Worm (Caenorhabditis elegans) whole organism, late embryonic: ENCODE measurements around the gene Y49F6C.8.

ENCODE experiments used
- C08G9.2 ChIP-seq: sonication (generic microtip); optimal IDR thresholded peaks from 2 replicates; lab custom pipeline; 2016; ENCODE audit warnings: mild to moderate bottlenecking, missing genetic modification characterization, moderate library complexity, missing compliant biosample characterization
- F13H6.1 ChIP-seq: sonication (generic microtip); optimal IDR thresholded peaks from 2 replicates; lab custom pipeline; 2016; ENCODE audit warnings: missing genetic modification characterization, missing compliant biosample characterization
- K02D7.2 ChIP-seq: sonication (generic microtip); optimal IDR thresholded peaks from 2 replicates; lab custom pipeline; 2017; ENCODE audit warnings: mild to moderate bottlenecking, missing genetic modification characterization, missing compliant biosample characterization
- ceh-9 ChIP-seq: sonication (generic microtip); optimal IDR thresholded peaks from 2 replicates; lab custom pipeline; 2016; ENCODE audit warnings: mild to moderate bottlenecking, missing genetic modification characterization, inconsistent platforms, missing compliant biosample characterization
- elt-2 ChIP-seq: sonication (generic microtip); optimal IDR thresholded peaks from 2 replicates; lab custom pipeline; 2016; ENCODE audit warnings: missing genetic modification reagents, missing genetic modification characterization, missing compliant biosample characterization
- lin-11 ChIP-seq: fragments of 200-800 bp; sonication (Bioruptor generic); optimal IDR thresholded peaks from 2 replicates; lab custom pipeline; 2018; ENCODE audit warnings: mild to moderate bottlenecking, missing genetic modification characterization, missing compliant biosample characterization
- madf-2 ChIP-seq: sonication (generic microtip); optimal IDR thresholded peaks from 2 replicates; lab custom pipeline; 2017; ENCODE audit warnings: missing genetic modification characterization, missing compliant biosample characterization
- nhr-11 ChIP-seq: fragments of 150-350 bp; optimal IDR thresholded peaks from 2 replicates; lab custom pipeline; 2014; ENCODE audit warnings: missing biosample characterization, missing genetic modification characterization
- sdc-2 ChIP-seq: sonication (generic microtip); optimal IDR thresholded peaks from 2 replicates; lab custom pipeline; 2016; ENCODE audit warnings: missing genotype, missing genetic modification characterization, missing compliant biosample characterization
- unc-55 ChIP-seq: sonication (generic microtip); optimal IDR thresholded peaks from 2 replicates; lab custom pipeline; 2017; ENCODE audit warnings: missing biosample characterization, missing genetic modification reagents, missing genetic modification characterization

ce11 chrII:3368097-3368496, 1.8 kb downstream of the Y49F6C.8 start, which contains the start of gene Y49F6C.7:
- TF ChIP-seq F13H6.1 = no peak
- TF ChIP-seq elt-2 = no peak
- TF ChIP-seq ceh-9 = no peak
- no peak for TF ChIP-seq sdc-2 (tag; lab: Kevin White, UChicago)
- no peak for TF ChIP-seq unc-55
- no peak for TF ChIP-seq C08G9.2
- TF ChIP-seq K02D7.2 = no peak
- no peak for TF ChIP-seq lin-11 (tag; lab: Kevin White, UChicago)
- no peak for TF ChIP-seq madf-2 (tag; lab: Kevin White, UChicago)
- TF ChIP-seq nhr-11 (tag; lab: Kevin White, UChicago) = no peak
